Fruit fly (Drosophila melanogaster) whole organism, embryonic: ENCODE results near the gene Atg18b.

Experiments
- Aef1 ChIP-seq: fragments of 200-800 bp; sonication (Bioruptor generic); IDR thresholded peaks from 3 replicates; pipeline ENCODE4 v1.3.6; 2022; ENCODE audit warnings: missing biosample characterization, missing genetic modification characterization
- Antp ChIP-seq: fragments of 200-800 bp; sonication (Bioruptor generic); optimal IDR thresholded peaks from 3 replicates; lab custom pipeline; 2016; ENCODE audit warnings: missing biosample characterization, missing genetic modification characterization
- Bdp1 ChIP-seq: fragments of 200-800 bp; sonication (Bioruptor generic); optimal IDR thresholded peaks from 3 replicates; lab custom pipeline; 2016; ENCODE audit warnings: missing biosample characterization, missing genetic modification characterization
- CG10543 ChIP-seq: fragments of 200-800 bp; sonication (Bioruptor generic); optimal IDR thresholded peaks from 3 replicates; lab custom pipeline; 2017; ENCODE audit warnings: missing biosample characterization, mild to moderate bottlenecking, missing genetic modification characterization, moderate library complexity
- CG10979 ChIP-seq: fragments of 200-800 bp; sonication (Bioruptor generic); optimal IDR thresholded peaks from 2 replicates; lab custom pipeline; 2018; ENCODE audit warnings: missing biosample characterization, mild to moderate bottlenecking, missing genetic modification characterization, moderate library complexity
- CG11723 ChIP-seq: fragments of 200-800 bp; sonication (Bioruptor generic); optimal IDR thresholded peaks from 2 replicates; lab custom pipeline; 2017; ENCODE audit warnings: missing biosample characterization, mild to moderate bottlenecking, missing genetic modification characterization
- CG1233 ChIP-seq: fragments of 200-800 bp; sonication (Bioruptor generic); optimal IDR thresholded peaks from 4 replicates; lab custom pipeline; 2018; ENCODE audit warnings: missing biosample characterization, mild to moderate bottlenecking, missing genetic modification characterization
- CG13894 ChIP-seq: fragments of 200-800 bp; sonication (Bioruptor generic); optimal IDR thresholded peaks from 3 replicates; lab custom pipeline; 2018; ENCODE audit warnings: missing biosample characterization, mild to moderate bottlenecking, missing genetic modification characterization, moderate library complexity
- CG15011 ChIP-seq: fragments of 200-800 bp; sonication (Bioruptor generic); optimal IDR thresholded peaks from 3 replicates; lab custom pipeline; 2018; ENCODE audit warnings: missing biosample characterization, mild to moderate bottlenecking, missing genetic modification characterization
- CG15514 ChIP-seq: fragments of 200-800 bp; sonication (Bioruptor generic); optimal IDR thresholded peaks from 3 replicates; lab custom pipeline; 2017; ENCODE audit warnings: missing biosample characterization, missing genetic modification characterization, mild to moderate bottlenecking, moderate library complexity, missing genetic modification reagents
- CG18011 ChIP-seq: fragments of 200-800 bp; sonication (Bioruptor generic); optimal IDR thresholded peaks from 2 replicates; lab custom pipeline; 2017; ENCODE audit warnings: missing biosample characterization, missing genetic modification characterization, mild to moderate bottlenecking, moderate library complexity, missing genotype
- CG2889 ChIP-seq: fragments of 200-800 bp; sonication (Bioruptor generic); IDR thresholded peaks from 3 replicates; pipeline ENCODE4 v1.3.6; 2022; ENCODE audit warnings: missing biosample characterization, missing genetic modification characterization
- CG30403 ChIP-seq: fragments of 200-800 bp; sonication (Bioruptor generic); optimal IDR thresholded peaks from 3 replicates; lab custom pipeline; 2016; ENCODE audit warnings: missing biosample characterization, missing genetic modification characterization
- CG31441 ChIP-seq: fragments of 200-800 bp; sonication (Bioruptor generic); IDR thresholded peaks from 2 replicates; pipeline ENCODE4 v1.3.6; 2022; ENCODE audit warnings: missing biosample characterization, missing genetic modification characterization
- CG34376 ChIP-seq: fragments of 200-800 bp; sonication (Bioruptor generic); optimal IDR thresholded peaks from 2 replicates; lab custom pipeline; 2018; ENCODE audit warnings: missing biosample characterization, mild to moderate bottlenecking, missing genetic modification characterization
- CG4328 ChIP-seq: fragments of 200-800 bp; sonication (Bioruptor generic); optimal IDR thresholded peaks from 3 replicates; lab custom pipeline; 2017; ENCODE audit warnings: missing biosample characterization, missing genetic modification reagents, missing genetic modification characterization
- CG7839 ChIP-seq: fragments of 200-800 bp; sonication (Bioruptor generic); optimal IDR thresholded peaks from 3 replicates; lab custom pipeline; 2018; ENCODE audit warnings: missing biosample characterization, mild to moderate bottlenecking, missing genetic modification characterization, moderate library complexity
- CG9437 ChIP-seq: fragments of 200-800 bp; sonication (Bioruptor generic); optimal IDR thresholded peaks from 2 replicates; lab custom pipeline; 2018; ENCODE audit warnings: missing biosample characterization, mild to moderate bottlenecking, missing genetic modification characterization
- Deaf1 ChIP-seq: fragments of 200-800 bp; optimal IDR thresholded peaks from 3 replicates; lab custom pipeline; 2019; ENCODE audit warnings: missing biosample characterization, mild to moderate bottlenecking, missing genetic modification characterization, moderate library complexity
- Dip3 ChIP-seq: fragments of 200-800 bp; sonication (Bioruptor generic); optimal IDR thresholded peaks from 3 replicates; lab custom pipeline; 2016; ENCODE audit warnings: missing biosample characterization, missing genetic modification characterization
- Doc2 ChIP-seq: fragments of 200-800 bp; sonication (Bioruptor generic); IDR thresholded peaks from 2 replicates; pipeline ENCODE4 v1.3.6; 2022; ENCODE audit warnings: missing biosample characterization, missing genetic modification characterization
- Fer1 ChIP-seq: fragments of 200-800 bp; sonication (Bioruptor generic); optimal IDR thresholded peaks from 2 replicates; lab custom pipeline; 2017; ENCODE audit warnings: missing biosample characterization, mild to moderate bottlenecking, missing genetic modification characterization
- HLH54F ChIP-seq: fragments of 200-800 bp; sonication (Bioruptor generic); optimal IDR thresholded peaks from 3 replicates; lab custom pipeline; 2016; ENCODE audit warnings: missing biosample characterization, missing genetic modification characterization
- HmgD ChIP-seq: fragments of 200-800 bp; sonication (Bioruptor generic); optimal IDR thresholded peaks from 3 replicates; lab custom pipeline; 2016; ENCODE audit warnings: missing biosample characterization, missing genetic modification characterization
- Hr78 ChIP-seq, 2 experiments: fragments of 200-800 bp in 1 of 2; fragments of >200 bp in 1 of 2; sonication (Bioruptor generic) in 1 of 2; optimal IDR thresholded peaks; 2 replicates each; lab custom pipeline; 2017 to 2019; ENCODE audit warnings: missing biosample characterization in 2 of 2, missing genetic modification characterization in 2 of 2, mild to moderate bottlenecking in 1 of 2, moderate library complexity in 1 of 2
- Kr ChIP-seq: fragments of 200-800 bp; sonication (Bioruptor generic); optimal IDR thresholded peaks from 2 replicates; lab custom pipeline; 2017; ENCODE audit warnings: missing biosample characterization, mild to moderate bottlenecking, missing genetic modification characterization
- Lhr ChIP-seq: fragments of 200-800 bp; sonication (Bioruptor generic); optimal IDR thresholded peaks from 3 replicates; lab custom pipeline; 2017; ENCODE audit warnings: mild to moderate bottlenecking, missing biosample characterization, missing genetic modification reagents, missing genetic modification characterization
- Mad ChIP-seq: fragments of 200-800 bp; sonication (Bioruptor generic); optimal IDR thresholded peaks from 2 replicates; lab custom pipeline; 2016; ENCODE audit warnings: missing biosample characterization, missing genetic modification characterization
- Pdp1 ChIP-seq, 2 experiments: fragments of 200-800 bp; sonication (Bioruptor generic); optimal IDR thresholded peaks; 3 replicates each; lab custom pipeline; 2016; ENCODE audit warnings: missing biosample characterization in 2 of 2, missing genetic modification characterization in 2 of 2, mild to moderate bottlenecking in 1 of 2, moderate library complexity in 1 of 2
- Sin3A ChIP-seq: fragments of >200 bp; optimal IDR thresholded peaks from 2 replicates; lab custom pipeline; 2018
- Xbp1 ChIP-seq: fragments of 200-800 bp; sonication (Bioruptor generic); optimal IDR thresholded peaks from 3 replicates; lab custom pipeline; 2016; ENCODE audit warnings: missing biosample characterization, mild to moderate bottlenecking, missing genetic modification characterization
- bigmax ChIP-seq: fragments of 200-800 bp; sonication (Bioruptor generic); optimal IDR thresholded peaks from 2 replicates; lab custom pipeline; 2018; ENCODE audit warnings: missing biosample characterization, mild to moderate bottlenecking, missing genetic modification characterization
- dm ChIP-seq: fragments of 200-800 bp; sonication (Bioruptor generic); optimal IDR thresholded peaks from 3 replicates; lab custom pipeline; 2016; ENCODE audit warnings: missing biosample characterization, missing genetic modification characterization
- ewg ChIP-seq: fragments of 200-800 bp; sonication (Bioruptor generic); optimal IDR thresholded peaks from 3 replicates; lab custom pipeline; 2017; ENCODE audit warnings: mild to moderate bottlenecking, missing biosample characterization, missing genetic modification reagents, missing genetic modification characterization
- fu2 ChIP-seq: fragments of 200-800 bp; sonication (Bioruptor generic); optimal IDR thresholded peaks from 2 replicates; lab custom pipeline; 2016; ENCODE audit warnings: missing biosample characterization, missing genetic modification characterization
- gem ChIP-seq: fragments of 200-800 bp; sonication (Bioruptor generic); optimal IDR thresholded peaks from 2 replicates; lab custom pipeline; 2019; ENCODE audit warnings: missing biosample characterization, mild to moderate bottlenecking, missing genetic modification characterization, moderate library complexity
- grau ChIP-seq: fragments of 200-800 bp; optimal IDR thresholded peaks from 3 replicates; lab custom pipeline; 2019; ENCODE audit warnings: missing biosample characterization, mild to moderate bottlenecking, missing genetic modification characterization, moderate library complexity
- hth ChIP-seq: fragments of >200 bp; optimal IDR thresholded peaks from 2 replicates; lab custom pipeline; 2017; ENCODE audit warnings: inconsistent platforms
- insv ChIP-seq, 2 experiments: fragments of 200-800 bp; sonication (Bioruptor generic); optimal IDR thresholded peaks; 3 replicates each; lab custom pipeline; 2016 to 2018; ENCODE audit warnings: missing biosample characterization in 2 of 2, missing genetic modification characterization in 2 of 2
- lilli ChIP-seq: fragments of 200-800 bp; sonication (Bioruptor generic); optimal IDR thresholded peaks from 3 replicates; lab custom pipeline; 2016; ENCODE audit warnings: missing biosample characterization, missing genetic modification characterization
- luna ChIP-seq: fragments of 200-800 bp; sonication (Bioruptor generic); optimal IDR thresholded peaks from 2 replicates; lab custom pipeline; 2016; ENCODE audit warnings: missing biosample characterization, missing genetic modification characterization
- maf-S ChIP-seq: fragments of 200-800 bp; sonication (Bioruptor generic); optimal IDR thresholded peaks from 2 replicates; lab custom pipeline; 2016; ENCODE audit warnings: missing biosample characterization, missing genetic modification characterization
- mirr ChIP-seq: fragments of 200-800 bp; sonication (Bioruptor generic); optimal IDR thresholded peaks from 3 replicates; lab custom pipeline; 2018; ENCODE audit warnings: missing biosample characterization, mild to moderate bottlenecking, missing genetic modification characterization
- nerfin-2 ChIP-seq: fragments of 200-800 bp; sonication (Bioruptor generic); IDR thresholded peaks from 2 replicates; pipeline ENCODE4 v1.3.6; 2022; ENCODE audit warnings: missing biosample characterization, missing genetic modification characterization; ENCODE audit not compliant: partially characterized antibody
- pfk ChIP-seq: fragments of 200-800 bp; sonication (Bioruptor generic); optimal IDR thresholded peaks from 2 replicates; lab custom pipeline; 2018; ENCODE audit warnings: missing biosample characterization, mild to moderate bottlenecking, missing genetic modification characterization, moderate library complexity
- sqz ChIP-seq: fragments of 200-800 bp; sonication (Bioruptor generic); optimal IDR thresholded peaks from 3 replicates; lab custom pipeline; 2018; ENCODE audit warnings: missing biosample characterization, mild to moderate bottlenecking, missing genetic modification characterization
- sug ChIP-seq: fragments of 200-800 bp; optimal IDR thresholded peaks from 2 replicates; lab custom pipeline; 2019; ENCODE audit warnings: missing biosample characterization, mild to moderate bottlenecking, missing genetic modification characterization, moderate library complexity
- tgo ChIP-seq: fragments of 200-800 bp; sonication (Bioruptor generic); IDR thresholded peaks from 3 replicates; pipeline ENCODE4 v1.3.6; 2022; ENCODE audit warnings: missing biosample characterization, missing genetic modification characterization
- toy ChIP-seq: fragments of 200-800 bp; sonication (Bioruptor generic); IDR thresholded peaks from 2 replicates; pipeline ENCODE4 v1.3.6; 2022; ENCODE audit warnings: missing biosample characterization, missing genetic modification characterization
- vfl ChIP-seq: fragments of 200-800 bp; sonication (Bioruptor generic); optimal IDR thresholded peaks from 2 replicates; lab custom pipeline; 2016; ENCODE audit warnings: missing biosample characterization, missing genetic modification characterization

The Atg18b gene

DNA sequence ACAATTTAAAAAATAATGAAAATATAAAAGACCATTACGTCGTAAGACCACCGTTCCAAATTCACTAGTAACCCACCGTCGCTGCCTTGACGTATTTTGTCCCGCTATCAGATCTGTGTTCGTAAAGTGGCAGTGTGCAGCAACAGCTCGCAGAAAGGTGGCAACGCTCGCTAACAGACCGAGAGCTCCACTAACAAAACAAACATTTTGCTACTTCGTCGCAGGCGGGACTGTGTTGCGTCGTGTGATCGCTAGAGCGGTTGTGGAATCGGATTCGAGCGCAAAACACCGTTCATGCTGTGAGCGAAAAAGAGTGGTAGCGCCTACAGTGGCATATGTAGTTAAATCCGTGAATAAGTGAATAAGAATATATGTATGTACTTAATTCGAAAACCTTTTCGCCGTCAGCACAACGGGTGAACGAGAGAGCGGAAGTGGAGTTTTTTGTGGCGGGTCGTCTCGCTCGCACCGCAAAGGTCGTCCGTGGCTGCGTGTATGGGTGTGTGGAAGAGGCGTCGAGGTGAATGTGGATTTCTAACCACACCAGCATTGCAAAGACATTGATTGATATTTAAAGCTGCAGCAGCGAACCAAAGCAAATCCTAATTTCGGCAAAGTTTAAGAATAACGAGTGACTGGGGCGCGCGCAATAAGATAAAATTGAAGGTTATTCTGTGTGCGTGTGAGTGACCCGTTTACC lies 16.8 kb upstream of the Atg18b start, which contains the start of gene Hr39 (continued):
- TF ChIP-seq Aef1 (GFP tag; lab: Robert Waterston, UW) (no peak), CG13894 (tag; lab: Kevin White, UChicago) (peak; percentile 26), gem (tag; lab: Kevin White, UChicago) (peak; percentile 1), Dip3 (GFP tag; lab: Kevin White, UChicago) (peak; percentile 51), CG30403 (no peak), CG11723 (GFP tag; lab: Kevin White, UChicago) (peak; percentile 53), Deaf1 (tag; lab: Kevin White, UChicago) (peak; percentile 75), CG31441 (GFP tag; lab: Robert Waterston, UW) (no peak), CG10979 (no peak), lilli (GFP tag; lab: Kevin White, UChicago) (peak; percentile 14), CG34376 (GFP tag; lab: Kevin White, UChicago) (peak; percentile 66), CG7839 (tag; lab: Kevin White, UChicago) (peak; percentile 14), Kr (GFP tag; lab: Kevin White, UChicago) (no peak), CG1233 (GFP tag; lab: Kevin White, UChicago) (peak; percentile 26), HLH54F (GFP tag; lab: Kevin White, UChicago) (peak; percentile 29), CG9437 (GFP tag; lab: Kevin White, UChicago) (peak; percentile 99), sug (peak; percentile 5), Mad (GFP tag; lab: Kevin White, UChicago) (peak; percentile 57), Pdp1 (GFP tag; optimal IDR thresholded peaks at IDR 0.05; lab: Kevin White, UChicago) (peak in 1 of 2 experiments; percentile 85), CG2889 (GFP tag; lab: Robert Waterston, UW) (no peak), Xbp1 (GFP tag; lab: Kevin White, UChicago) (peak; percentile 10), Fer1 (peak; percentile 57), HmgD (GFP tag; lab: Kevin White, UChicago) (peak; percentile 34), Sin3A (peak; percentile 78), Lhr (GFP tag; lab: Kevin White, UChicago) (peak; percentile 87), Doc2 (no peak), CG4328 (GFP tag; lab: Kevin White, UChicago) (peak; percentile 51), Hr78 (GFP tag; optimal IDR thresholded peaks at IDR 0.05; lab: Kevin White, UChicago) (peak in 1 of 2 experiments; percentile 99), CG15514 (GFP tag; lab: Kevin White, UChicago) (peak; percentile 87), ewg (GFP tag; lab: Kevin White, UChicago) (peak; percentile 34), fu2 (GFP tag; lab: Kevin White, UChicago) (peak; percentile 31), Antp (GFP tag; lab: Kevin White, UChicago) (peak; percentile 13), dm (peak; percentile 59), Bdp1 (GFP tag; lab: Kevin White, UChicago) (peak; percentile 54), mirr (GFP tag; lab: Kevin White, UChicago) (peak; percentile 28), maf-S (GFP tag; lab: Kevin White, UChicago) (peak; percentile 0), bigmax (GFP tag; lab: Kevin White, UChicago) (peak; percentile 73), luna (GFP tag; lab: Kevin White, UChicago) (peak; percentile 30), sqz (GFP tag; lab: Kevin White, UChicago) (peak; percentile 69), grau (tag; lab: Kevin White, UChicago) (peak; percentile 5), pfk (peak; percentile 98), tgo (GFP tag; lab: Robert Waterston, UW) (no peak), CG18011 (GFP tag; lab: Kevin White, UChicago) (peak; percentile 11), CG10543 (GFP tag; lab: Kevin White, UChicago) (peak; percentile 73), hth (no peak), nerfin-2 (no peak), vfl (GFP tag; lab: Kevin White, UChicago) (peak; percentile 21), insv (GFP tag; optimal IDR thresholded peaks at IDR 0.05; lab: Kevin White, UChicago) (no peak), CG15011 (GFP tag; lab: Kevin White, UChicago) (no peak), toy (GFP tag; lab: Robert Waterston, UW) (no peak)
